Worm (Caenorhabditis elegans) whole organism, L4 larva: ENCODE measurements around the gene dmsr-6.
A peak's percentile ranks its signal among the peaks of the same experiment; 100 is the strongest.

Source experiments
- D1046.2 ChIP-seq: fragments of 200-800 bp; sonication (Bioruptor generic); IDR thresholded peaks from 2 replicates; pipeline ENCODE4 v1.3.6; 2022; ENCODE audit warnings: missing genetic modification characterization, missing compliant biosample characterization
- F26F4.8 ChIP-seq: fragments of 200-800 bp; sonication (Bioruptor generic); conservative IDR thresholded peaks from 2 replicates; pipeline ENCODE4 v1.3.6; 2022; ENCODE audit warnings: missing genetic modification characterization, missing compliant biosample characterization
- F37D6.2 ChIP-seq: sonication (generic microtip); optimal IDR thresholded peaks from 2 replicates; lab custom pipeline; 2016; ENCODE audit warnings: mild to moderate bottlenecking, missing genetic modification characterization, missing compliant biosample characterization
- F49E8.2 ChIP-seq: sonication (generic microtip); optimal IDR thresholded peaks from 2 replicates; lab custom pipeline; 2016; ENCODE audit warnings: missing compliant biosample characterization, mild to moderate bottlenecking, missing genetic modification characterization, borderline replicate concordance
- T20F7.1 ChIP-seq: fragments of 200-800 bp; sonication (Bioruptor generic); optimal IDR thresholded peaks from 2 replicates; lab custom pipeline; 2018; ENCODE audit warnings: mild to moderate bottlenecking, missing genetic modification characterization, missing compliant biosample characterization
- T26A8.4 ChIP-seq: fragments of 200-800 bp; sonication (Bioruptor generic); IDR thresholded peaks from 2 replicates; pipeline ENCODE4 v1.3.6; 2022; ENCODE audit warnings: missing genetic modification characterization, missing compliant biosample characterization
- Y105C5A.15 ChIP-seq: fragments of 200-800 bp; sonication (Bioruptor generic); IDR thresholded peaks from 2 replicates; pipeline ENCODE4 v1.3.6; 2022; ENCODE audit warnings: missing genetic modification characterization, missing compliant biosample characterization
- Y48G9A.11 ChIP-seq: fragments of 200-800 bp; sonication (Bioruptor generic); IDR thresholded peaks from 2 replicates; pipeline ENCODE4 v1.3.6; 2022; ENCODE audit warnings: missing genetic modification reagents, missing genetic modification characterization, missing compliant biosample characterization
- Y5F2A.4 ChIP-seq: fragments of 200-800 bp; sonication (Bioruptor generic); optimal IDR thresholded peaks from 2 replicates; lab custom pipeline; 2018; ENCODE audit warnings: mild to moderate bottlenecking, missing genetic modification characterization, missing compliant biosample characterization
- aha-1 ChIP-seq: fragments of 150-350 bp; peaks from one replicate; lab custom pipeline; 2014; ENCODE audit warnings: missing biosample characterization, missing genetic modification characterization
- attf-4 ChIP-seq: sonication (generic microtip); optimal IDR thresholded peaks from 3 replicates; lab custom pipeline; 2017; ENCODE audit warnings: missing biosample characterization, missing genetic modification characterization
- ceh-20 ChIP-seq: fragments of 200-800 bp; sonication (Bioruptor generic); IDR thresholded peaks from 2 replicates; pipeline ENCODE4 v1.3.6; 2022; ENCODE audit warnings: missing genetic modification reagents, missing genetic modification characterization, missing compliant biosample characterization
- ceh-32 ChIP-seq: sonication (generic microtip); optimal IDR thresholded peaks from 2 replicates; lab custom pipeline; 2016; ENCODE audit warnings: mild to moderate bottlenecking, missing genetic modification characterization, missing compliant biosample characterization; ENCODE audit not compliant: poor library complexity
- ceh-62 ChIP-seq: sonication (generic microtip); optimal IDR thresholded peaks from 2 replicates; lab custom pipeline; 2017; ENCODE audit warnings: missing biosample characterization, missing genetic modification characterization
- ceh-82 ChIP-seq: sonication (generic microtip); optimal IDR thresholded peaks from 2 replicates; lab custom pipeline; 2017; ENCODE audit warnings: missing biosample characterization, missing genetic modification characterization
- cey-2 ChIP-seq: sonication (generic microtip); optimal IDR thresholded peaks from 3 replicates; lab custom pipeline; 2017; ENCODE audit warnings: missing genetic modification characterization, mild to moderate bottlenecking, missing compliant biosample characterization, antibody characterized with exemption, borderline replicate concordance; ENCODE audit not compliant: insufficient read depth
- daf-12 ChIP-seq: fragments of 150-350 bp; optimal IDR thresholded peaks from 2 replicates; lab custom pipeline; 2014; ENCODE audit warnings: missing biosample characterization, missing genetic modification reagents, missing genetic modification characterization
- daf-16 ChIP-seq, 3 experiments: sonication (generic microtip); optimal IDR thresholded peaks; 2 replicates each; lab custom pipeline; 2016 to 2017; ENCODE audit warnings: missing genetic modification characterization in 3 of 3, missing genetic modification reagents in 3 of 3, mild to moderate bottlenecking in 2 of 3, missing compliant biosample characterization in 2 of 3, missing biosample characterization in 1 of 3, moderate library complexity in 1 of 3
- dmd-6 ChIP-seq: fragments of 200-800 bp; sonication (Bioruptor generic); IDR thresholded peaks from 2 replicates; pipeline ENCODE4 v1.3.6; 2022; ENCODE audit warnings: missing genetic modification reagents, missing genetic modification characterization, missing compliant biosample characterization
- dmd-9 ChIP-seq: fragments of 200-800 bp; sonication (Bioruptor generic); IDR thresholded peaks from 2 replicates; pipeline ENCODE4 v1.3.6; 2022; ENCODE audit warnings: missing genetic modification reagents, missing genetic modification characterization, missing compliant biosample characterization
- dpl-1 ChIP-seq: fragments of 150-350 bp; optimal IDR thresholded peaks from 2 replicates; lab custom pipeline; 2014; ENCODE audit warnings: missing biosample characterization, missing genetic modification reagents, missing genetic modification characterization
- egl-27 ChIP-seq: sonication (generic microtip); optimal IDR thresholded peaks from 3 replicates; lab custom pipeline; 2017; ENCODE audit warnings: missing biosample characterization, missing genetic modification reagents, missing genetic modification characterization
- egl-43 ChIP-seq: fragments of 200-800 bp; sonication (Bioruptor generic); IDR thresholded peaks from 2 replicates; pipeline ENCODE4 v1.3.6; 2022; ENCODE audit warnings: missing genetic modification reagents, missing genetic modification characterization, missing compliant biosample characterization
- gei-8 ChIP-seq: fragments of 200-800 bp; sonication (Bioruptor generic); optimal IDR thresholded peaks from 2 replicates; lab custom pipeline; 2018; ENCODE audit warnings: mild to moderate bottlenecking, missing genetic modification characterization, missing compliant biosample characterization
- hlh-11 ChIP-seq: fragments of 200-800 bp; sonication (Bioruptor generic); optimal IDR thresholded peaks from 2 replicates; lab custom pipeline; 2018; ENCODE audit warnings: mild to moderate bottlenecking, missing genetic modification characterization, missing compliant biosample characterization
- hmg-1.1 ChIP-seq: fragments of 200-800 bp; sonication (Bioruptor generic); IDR thresholded peaks from 2 replicates; pipeline ENCODE4 v1.3.6; 2022; ENCODE audit warnings: missing genetic modification reagents, missing genetic modification characterization, missing compliant biosample characterization
- jun-1 ChIP-seq: fragments of 150-350 bp; optimal IDR thresholded peaks from 2 replicates; lab custom pipeline; 2014; ENCODE audit warnings: missing biosample characterization, missing genetic modification reagents, missing genetic modification characterization
- lin-1 ChIP-seq: fragments of 200-800 bp; sonication (Bioruptor generic); IDR thresholded peaks from 2 replicates; pipeline ENCODE4 v1.3.6; 2022; ENCODE audit warnings: missing genetic modification reagents, missing genetic modification characterization, missing compliant biosample characterization
- lin-13 ChIP-seq: fragments of 150-350 bp; optimal IDR thresholded peaks from 2 replicates; lab custom pipeline; 2014; ENCODE audit warnings: missing biosample characterization, missing genetic modification reagents, missing genetic modification characterization
- lin-15B ChIP-seq: fragments of 150-350 bp; sonication (generic microtip); optimal IDR thresholded peaks from 3 replicates; lab custom pipeline; 2014; ENCODE audit warnings: missing biosample characterization, missing genetic modification characterization
- lin-29 ChIP-seq: fragments of 200-800 bp; sonication (Bioruptor generic); IDR thresholded peaks from 2 replicates; pipeline ENCODE4 v1.3.6; 2022; ENCODE audit warnings: missing genetic modification reagents, missing genetic modification characterization, missing compliant biosample characterization
- lin-38 ChIP-seq: fragments of 200-800 bp; sonication (Bioruptor generic); IDR thresholded peaks from 2 replicates; pipeline ENCODE4 v1.3.6; 2022; ENCODE audit warnings: missing genetic modification reagents, missing genetic modification characterization, missing compliant biosample characterization
- lsy-2 ChIP-seq, 2 experiments: fragments of 150-350 bp in 1 of 2; sonication (generic microtip) in 1 of 2; optimal IDR thresholded peaks; 2 replicates each; lab custom pipeline; 2014 to 2017; ENCODE audit warnings: missing biosample characterization in 2 of 2, missing genetic modification characterization in 2 of 2
- madf-5 ChIP-seq, 2 experiments: fragments of 200-800 bp; sonication (Bioruptor generic); IDR thresholded peaks; 2 replicates each; pipeline ENCODE4 v1.3.6; 2022; ENCODE audit warnings: missing compliant biosample characterization in 2 of 2, missing genetic modification characterization in 2 of 2
- mep-1 ChIP-seq: fragments of 150-350 bp; sonication (generic microtip); optimal IDR thresholded peaks from 3 replicates; lab custom pipeline; 2014; ENCODE audit warnings: missing biosample characterization, missing genetic modification characterization
- mes-2 ChIP-seq: sonication (generic microtip); optimal IDR thresholded peaks from 2 replicates; lab custom pipeline; 2016; ENCODE audit warnings: missing genotype, mild to moderate bottlenecking, missing genetic modification characterization, missing compliant biosample characterization; ENCODE audit not compliant: poor library complexity, severe bottlenecking
- mxl-2 ChIP-seq: fragments of 200-800 bp; sonication (Bioruptor generic); conservative IDR thresholded peaks from 2 replicates; pipeline ENCODE4 v1.3.6; 2022; ENCODE audit warnings: missing genetic modification reagents, missing genetic modification characterization, missing compliant biosample characterization
- nhr-10 ChIP-seq: fragments of 150-350 bp; optimal IDR thresholded peaks from 2 replicates; lab custom pipeline; 2014; ENCODE audit warnings: missing biosample characterization, missing genetic modification characterization
- nhr-111 ChIP-seq: fragments of 200-800 bp; sonication (Bioruptor generic); optimal IDR thresholded peaks from 2 replicates; lab custom pipeline; 2018; ENCODE audit warnings: mild to moderate bottlenecking, missing genetic modification characterization, missing compliant biosample characterization
- nhr-42 ChIP-seq: fragments of 200-800 bp; sonication (Bioruptor generic); IDR thresholded peaks from 2 replicates; pipeline ENCODE4 v1.3.6; 2022; ENCODE audit warnings: missing genetic modification characterization, missing compliant biosample characterization
- nhr-6 ChIP-seq: fragments of 150-350 bp; optimal IDR thresholded peaks from 2 replicates; lab custom pipeline; 2014; ENCODE audit warnings: missing biosample characterization, missing genetic modification characterization
- nhr-77 ChIP-seq: fragments of 150-350 bp; optimal IDR thresholded peaks from 2 replicates; lab custom pipeline; 2014; ENCODE audit warnings: missing biosample characterization, missing genetic modification characterization
- rbr-2 ChIP-seq: sonication (generic microtip); optimal IDR thresholded peaks from 2 replicates; lab custom pipeline; 2016; ENCODE audit warnings: missing genotype, missing genetic modification characterization, missing compliant biosample characterization
- skn-1 ChIP-seq: fragments of 150-350 bp; optimal IDR thresholded peaks from 2 replicates; lab custom pipeline; 2014; ENCODE audit warnings: missing biosample characterization, missing genetic modification characterization
- snpc-1.2 ChIP-seq: fragments of 200-800 bp; sonication (Bioruptor generic); IDR thresholded peaks from 2 replicates; pipeline ENCODE4 v1.3.6; 2022; ENCODE audit warnings: missing genetic modification reagents, missing genetic modification characterization, missing compliant biosample characterization
- spr-1 ChIP-seq: sonication (generic microtip); optimal IDR thresholded peaks from 2 replicates; lab custom pipeline; 2016; ENCODE audit warnings: mild to moderate bottlenecking, missing genetic modification characterization, missing compliant biosample characterization
- spr-3 ChIP-seq: fragments of 200-800 bp; sonication (Bioruptor generic); optimal IDR thresholded peaks from 2 replicates; lab custom pipeline; 2018; ENCODE audit warnings: mild to moderate bottlenecking, missing genetic modification characterization, missing compliant biosample characterization
- unc-39 ChIP-seq: sonication (generic microtip); optimal IDR thresholded peaks from 2 replicates; lab custom pipeline; 2017; ENCODE audit warnings: missing biosample characterization, missing genetic modification characterization
- unc-62 ChIP-seq, 3 experiments: fragments of 150-350 bp in 1 of 3; sonication (generic microtip); optimal IDR thresholded peaks in 2 of 3; peaks in 1 of 3; 1 replicate in 1 of 3; 2 replicates in 2 of 3; lab custom pipeline; 2014 to 2017; ENCODE audit warnings: missing biosample characterization in 3 of 3, missing genetic modification characterization in 3 of 3, missing genetic modification reagents in 3 of 3, missing genotype in 1 of 3
- zag-1 ChIP-seq: fragments of 150-350 bp; optimal IDR thresholded peaks from 2 replicates; lab custom pipeline; 2014; ENCODE audit warnings: missing biosample characterization, missing genetic modification characterization
- zfp-3 ChIP-seq: fragments of 200-800 bp; sonication (Bioruptor generic); conservative IDR thresholded peaks from 2 replicates; pipeline ENCODE4 v1.3.6; 2022; ENCODE audit warnings: missing genetic modification reagents, missing genetic modification characterization, missing compliant biosample characterization
- ztf-11 ChIP-seq: fragments of 150-350 bp; optimal IDR thresholded peaks from 2 replicates; lab custom pipeline; 2014; ENCODE audit warnings: missing biosample characterization, missing genetic modification characterization

Gene dmsr-6

DNA sequence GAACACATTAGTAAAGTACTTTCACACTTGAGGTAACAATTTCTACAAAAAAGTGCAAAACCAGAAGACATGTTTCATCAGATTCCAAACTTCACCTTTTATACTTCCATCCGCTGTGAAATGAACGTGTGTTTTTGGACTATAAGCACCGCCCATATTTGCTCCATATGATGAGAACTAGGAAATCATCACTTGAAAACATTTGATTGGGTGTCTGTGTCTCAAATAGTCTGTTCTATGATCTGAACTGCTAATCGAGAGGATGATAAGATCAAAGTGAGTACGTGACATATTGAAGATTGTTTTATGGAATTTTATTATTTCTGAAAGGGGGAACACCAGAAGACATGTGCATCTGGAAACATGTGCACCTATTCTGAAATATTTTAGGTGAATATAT lies 39.9 kb downstream of the dmsr-6 start (continued):
- TF ChIP-seq lin-13 (GFP tag; lab: Kevin White, UChicago) (no peak), ztf-11 (no peak), nhr-42 (GFP tag; lab: Robert Waterston, UW) (no peak), ceh-62 (tag; lab: Kevin White, UChicago) (no peak), cey-2 (no peak), lsy-2 (tag; optimal IDR thresholded peaks at IDR 0.05; lab: Kevin White, UChicago) (peak in 1 of 2 experiments; percentile 13), dmd-6 (GFP tag; lab: Robert Waterston, UW) (peak; percentile 30), F49E8.2 (tag; lab: Kevin White, UChicago) (no peak), mep-1 (tag; lab: Kevin White, UChicago) (peak; percentile 38), daf-12 (tag; lab: Kevin White, UChicago) (no peak), Y48G9A.11 (GFP tag; lab: Robert Waterston, UW) (no peak), T26A8.4 (GFP tag; lab: Robert Waterston, UW) (no peak), unc-62 (GFP tag; optimal IDR thresholded peaks at IDR 0.05 in 1 of 2; lab: Kevin White, UChicago) (no peak), unc-62 (tag; optimal IDR thresholded peaks at IDR 0.05; lab: Kevin White, UChicago) (no peak), spr-3 (GFP tag; lab: Kevin White, UChicago) (no peak), egl-27 (tag; lab: Kevin White, UChicago) (no peak), lin-38 (GFP tag; lab: Robert Waterston, UW) (no peak), zfp-3 (GFP tag; lab: Robert Waterston, UW) (no peak), ceh-82 (tag; lab: Kevin White, UChicago) (no peak), nhr-77 (no peak), madf-5 (GFP tag; IDR thresholded peaks at IDR 0.05; lab: Robert Waterston, UW) (no peak), nhr-111 (GFP tag; lab: Kevin White, UChicago) (no peak), spr-1 (tag; lab: Kevin White, UChicago) (no peak), D1046.2 (GFP tag; lab: Robert Waterston, UW) (no peak), F37D6.2 (no peak), T20F7.1 (GFP tag; lab: Kevin White, UChicago) (no peak), zag-1 (tag; lab: Kevin White, UChicago) (no peak), mes-2 (no peak), rbr-2 (tag; lab: Kevin White, UChicago) (no peak), lin-1 (GFP tag; lab: Robert Waterston, UW) (no peak), lin-29 (GFP tag; lab: Robert Waterston, UW) (no peak), dmd-9 (GFP tag; lab: Robert Waterston, UW) (no peak), hmg-1.1 (GFP tag; lab: Robert Waterston, UW) (no peak), F26F4.8 (GFP tag; lab: Robert Waterston, UW) (no peak), nhr-6 (tag; lab: Kevin White, UChicago) (peak; percentile 36), lin-15B (no peak), ceh-32 (tag; lab: Kevin White, UChicago) (no peak), ceh-20 (GFP tag; lab: Robert Waterston, UW) (no peak), Y105C5A.15 (no peak), snpc-1.2 (no peak), jun-1 (tag; lab: Kevin White, UChicago) (no peak), gei-8 (GFP tag; lab: Kevin White, UChicago) (no peak), skn-1 (tag; lab: Kevin White, UChicago) (no peak), aha-1 (tag; lab: Kevin White, UChicago) (peak; percentile 96), daf-16 (GFP tag; optimal IDR thresholded peaks at IDR 0.05; lab: Kevin White, UChicago) (no peak), daf-16 (tag; optimal IDR thresholded peaks at IDR 0.05; lab: Kevin White, UChicago) (peak; percentile 0), mxl-2 (GFP tag; lab: Robert Waterston, UW) (no peak), nhr-10 (no peak), attf-4 (tag; lab: Kevin White, UChicago) (no peak), Y5F2A.4 (GFP tag; lab: Kevin White, UChicago) (no peak), unc-39 (tag; lab: Kevin White, UChicago) (no peak), hlh-11 (tag; lab: Kevin White, UChicago) (peak; percentile 43), dpl-1 (GFP tag; lab: Kevin White, UChicago) (no peak), egl-43 (GFP tag; lab: Robert Waterston, UW) (no peak)
